Worm (Caenorhabditis elegans) whole organism, late embryonic: ENCODE results near the gene acl-5.

ENCODE experiments used
- C08G9.2 ChIP-seq: sonication (generic microtip); optimal IDR thresholded peaks from 2 replicates; lab custom pipeline; 2016; ENCODE audit warnings: mild to moderate bottlenecking, missing genetic modification characterization, moderate library complexity, missing compliant biosample characterization
- F13H6.1 ChIP-seq: sonication (generic microtip); optimal IDR thresholded peaks from 2 replicates; lab custom pipeline; 2016; ENCODE audit warnings: missing genetic modification characterization, missing compliant biosample characterization
- T23F11.4 ChIP-seq: fragments of 200-800 bp; sonication (Bioruptor generic); optimal IDR thresholded peaks from 2 replicates; lab custom pipeline; 2018; ENCODE audit warnings: mild to moderate bottlenecking, missing genetic modification characterization, missing compliant biosample characterization
- Y22D7AL.16 ChIP-seq: sonication (generic microtip); optimal IDR thresholded peaks from 2 replicates; lab custom pipeline; 2016; ENCODE audit warnings: missing genetic modification characterization, missing compliant biosample characterization
- ceh-18 ChIP-seq: sonication (generic microtip); optimal IDR thresholded peaks from 2 replicates; lab custom pipeline; 2016; ENCODE audit warnings: missing genetic modification characterization, missing compliant biosample characterization
- ceh-24 ChIP-seq: sonication (generic microtip); optimal IDR thresholded peaks from 2 replicates; lab custom pipeline; 2016; ENCODE audit warnings: mild to moderate bottlenecking, missing genetic modification characterization, missing compliant biosample characterization
- ceh-30 ChIP-seq: fragments of 150-350 bp; optimal IDR thresholded peaks from 2 replicates; lab custom pipeline; 2014; ENCODE audit warnings: missing biosample characterization, missing genetic modification characterization
- ceh-31 ChIP-seq: sonication (generic microtip); optimal IDR thresholded peaks from 2 replicates; lab custom pipeline; 2016; ENCODE audit warnings: missing genetic modification characterization, missing compliant biosample characterization
- ceh-34 ChIP-seq: sonication (generic microtip); optimal IDR thresholded peaks from 2 replicates; lab custom pipeline; 2016; ENCODE audit warnings: mild to moderate bottlenecking, missing genetic modification characterization, missing compliant biosample characterization
- ceh-48 ChIP-seq: sonication (generic microtip); optimal IDR thresholded peaks from 2 replicates; lab custom pipeline; 2016; ENCODE audit warnings: missing genetic modification characterization, inconsistent platforms, missing compliant biosample characterization
- che-1 ChIP-seq: sonication (generic microtip); optimal IDR thresholded peaks from 2 replicates; lab custom pipeline; 2016; ENCODE audit warnings: mild to moderate bottlenecking, missing genetic modification characterization, missing compliant biosample characterization
- dmd-4 ChIP-seq: sonication (generic microtip); optimal IDR thresholded peaks from 2 replicates; lab custom pipeline; 2016; ENCODE audit warnings: borderline replicate concordance, missing genetic modification characterization, missing compliant biosample characterization
- elt-2 ChIP-seq: sonication (generic microtip); optimal IDR thresholded peaks from 2 replicates; lab custom pipeline; 2016; ENCODE audit warnings: missing genetic modification reagents, missing genetic modification characterization, missing compliant biosample characterization
- ets-4 ChIP-seq: sonication (generic microtip); optimal IDR thresholded peaks from 2 replicates; lab custom pipeline; 2016; ENCODE audit warnings: missing genetic modification characterization, missing compliant biosample characterization
- eyg-1 ChIP-seq: sonication (generic microtip); optimal IDR thresholded peaks from 2 replicates; lab custom pipeline; 2016; ENCODE audit warnings: missing genotype, missing genetic modification characterization, missing compliant biosample characterization
- fax-1 ChIP-seq: sonication (generic microtip); optimal IDR thresholded peaks from 2 replicates; lab custom pipeline; 2016; ENCODE audit warnings: missing genotype, missing genetic modification characterization, missing compliant biosample characterization
- gmeb-2 ChIP-seq: sonication (generic microtip); optimal IDR thresholded peaks from 2 replicates; lab custom pipeline; 2016; ENCODE audit warnings: missing genetic modification characterization, inconsistent platforms, missing compliant biosample characterization
- hlh-13 ChIP-seq: fragments of 200-800 bp; sonication (Bioruptor generic); optimal IDR thresholded peaks from 2 replicates; lab custom pipeline; 2018; ENCODE audit warnings: mild to moderate bottlenecking, missing genetic modification characterization, missing compliant biosample characterization
- hlh-30 ChIP-seq: sonication (generic microtip); optimal IDR thresholded peaks from 2 replicates; lab custom pipeline; 2017; ENCODE audit warnings: antibody characterized with exemption, missing genetic modification characterization, missing compliant biosample characterization; ENCODE audit not compliant: insufficient read depth
- hlh-6 ChIP-seq: sonication (generic microtip); optimal IDR thresholded peaks from 2 replicates; lab custom pipeline; 2016; ENCODE audit warnings: missing genotype, missing genetic modification characterization, missing compliant biosample characterization
- nhr-232 ChIP-seq: sonication (generic microtip); optimal IDR thresholded peaks from 2 replicates; lab custom pipeline; 2016; ENCODE audit warnings: missing genetic modification characterization, missing compliant biosample characterization
- npax-4 ChIP-seq: sonication (generic microtip); optimal IDR thresholded peaks from 2 replicates; lab custom pipeline; 2016; ENCODE audit warnings: missing genetic modification characterization, missing compliant biosample characterization
- odd-2 ChIP-seq: sonication (generic microtip); optimal IDR thresholded peaks from 2 replicates; lab custom pipeline; 2017; ENCODE audit warnings: antibody characterized with exemption, mild to moderate bottlenecking, missing genetic modification characterization, missing compliant biosample characterization
- pag-3 ChIP-seq: sonication (generic microtip); optimal IDR thresholded peaks from 2 replicates; lab custom pipeline; 2016; ENCODE audit warnings: missing compliant biosample characterization, missing genetic modification characterization, borderline replicate concordance
- pqm-1 ChIP-seq: sonication (generic microtip); optimal IDR thresholded peaks from 2 replicates; lab custom pipeline; 2016; ENCODE audit warnings: missing genetic modification characterization, missing compliant biosample characterization
- pros-1 ChIP-seq: fragments of 150-350 bp; optimal IDR thresholded peaks from 2 replicates; lab custom pipeline; 2014; ENCODE audit warnings: missing biosample characterization, missing genetic modification reagents, missing genetic modification characterization
- ref-2 ChIP-seq: sonication (generic microtip); optimal IDR thresholded peaks from 2 replicates; lab custom pipeline; 2016; ENCODE audit warnings: missing genetic modification characterization, missing compliant biosample characterization
- rnt-1 ChIP-seq: sonication (generic microtip); optimal IDR thresholded peaks from 2 replicates; lab custom pipeline; 2016; ENCODE audit warnings: missing genetic modification characterization, missing compliant biosample characterization
- sdc-2 ChIP-seq: sonication (generic microtip); optimal IDR thresholded peaks from 2 replicates; lab custom pipeline; 2016; ENCODE audit warnings: missing genotype, missing genetic modification characterization, missing compliant biosample characterization
- unc-42 ChIP-seq: sonication (generic microtip); optimal IDR thresholded peaks from 2 replicates; lab custom pipeline; 2016; ENCODE audit warnings: missing genotype, missing genetic modification characterization, missing compliant biosample characterization
- unc-86 ChIP-seq: sonication (generic microtip); optimal IDR thresholded peaks from 2 replicates; lab custom pipeline; 2016; ENCODE audit warnings: missing genetic modification characterization, missing compliant biosample characterization

Gene acl-5

DNA sequence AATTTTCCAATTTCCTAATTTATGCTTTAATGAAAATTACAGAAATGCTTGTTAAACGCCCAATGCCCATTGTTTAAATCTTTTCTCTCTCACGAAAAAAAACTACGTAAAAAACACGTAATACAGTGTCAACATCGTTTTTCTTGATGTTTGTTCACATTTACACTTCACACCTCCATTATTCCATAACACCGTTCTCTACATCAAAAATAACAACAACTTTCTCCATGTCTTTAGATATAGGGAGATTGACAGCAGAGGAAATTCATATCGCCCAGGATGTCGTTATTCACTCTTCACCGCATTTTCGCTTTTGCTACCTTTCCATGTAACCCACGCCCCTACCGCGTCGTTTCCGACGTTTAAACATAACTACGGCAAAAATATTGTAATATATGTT lies 30.8 kb upstream of the acl-5 start, which contains the start of gene efhc-1:
Gene efhc-1, plus strand, starts transcription at position 301 of the 400 bp plus-strand sequence.
- TF ChIP-seq ceh-48 (tag; lab: Kevin White, UChicago) = no peak

DNA sequence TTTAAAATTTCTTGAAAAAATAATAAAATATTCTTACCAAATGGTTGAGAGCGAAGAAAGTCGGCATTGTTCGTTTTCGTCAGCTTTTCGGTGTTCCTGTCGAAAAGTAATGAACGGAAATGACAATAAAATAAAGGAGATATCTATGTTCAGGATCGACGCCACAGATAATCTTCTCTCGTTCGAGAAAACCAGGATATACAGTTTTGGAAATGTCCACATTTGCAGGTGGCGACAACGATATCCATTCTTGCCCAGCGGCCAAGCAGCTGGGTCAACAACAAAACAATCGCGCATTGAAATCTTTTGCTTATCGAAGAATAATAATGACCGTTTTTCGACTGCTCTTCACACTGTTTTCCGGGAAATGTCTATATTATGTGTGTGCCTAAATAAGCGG lies 28.4 kb upstream of the acl-5 start, which contains the start of gene R07E3.7:
Gene R07E3.7, minus strand, starts transcription at position 101 of the 400 bp plus-strand sequence.
- TF ChIP-seq pqm-1 (tag; lab: Kevin White, UChicago) (no peak), unc-42 (tag; lab: Kevin White, UChicago) (no peak), ceh-34 (no peak), pros-1 (no peak), hlh-30 (tag; lab: Kevin White, UChicago) (no peak), ceh-24 (tag; lab: Kevin White, UChicago) (no peak), Y22D7AL.16 (tag; lab: Kevin White, UChicago) (no peak)

DNA sequence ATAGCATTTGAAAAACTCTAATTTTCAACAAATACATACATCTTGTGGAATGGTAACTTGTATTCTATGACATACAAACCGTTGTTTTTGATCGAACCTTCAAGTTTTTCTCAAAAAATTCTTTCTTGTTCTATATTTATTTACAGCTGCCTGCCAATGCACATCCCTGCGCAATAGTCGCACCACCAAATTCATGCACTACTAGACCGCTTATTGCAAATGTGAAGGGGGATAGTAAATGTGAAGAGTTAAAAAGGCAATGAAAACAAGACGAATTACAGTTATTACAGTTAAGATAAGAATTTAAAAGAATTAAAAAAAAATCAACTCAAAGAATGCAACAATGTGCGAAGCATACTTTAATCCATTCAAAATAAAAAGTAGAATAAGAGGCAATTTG lies 26.6 kb upstream of the acl-5 start:
- no peak for TF ChIP-seq npax-4
- TF ChIP-seq sdc-2 (tag; lab: Kevin White, UChicago) = peak; percentile 92

DNA sequence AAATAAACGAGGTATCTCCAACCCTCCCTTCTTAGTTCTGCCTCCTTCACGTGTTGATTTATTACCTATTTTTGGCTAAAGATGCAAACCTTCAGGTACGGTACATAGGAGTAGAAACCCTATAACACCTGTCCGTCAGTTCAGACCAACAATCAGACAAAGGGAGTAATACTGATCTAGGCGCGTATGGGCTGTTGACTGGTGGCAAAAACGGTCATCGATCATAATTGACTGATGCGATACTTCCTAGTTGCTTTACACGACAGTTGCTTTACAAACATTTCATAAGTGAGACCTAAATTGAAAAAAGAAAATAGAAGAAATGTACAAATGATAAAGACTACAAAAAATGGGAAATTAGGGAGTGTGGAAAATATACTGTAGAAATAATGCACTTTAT lies 22.9 kb upstream of the acl-5 start:
- no peak for TF ChIP-seq eyg-1 (tag; lab: Kevin White, UChicago)
- TF ChIP-seq unc-86 (tag; lab: Kevin White, UChicago) = no peak
- TF ChIP-seq hlh-13 (GFP tag; lab: Kevin White, UChicago) = no peak
- no peak for TF ChIP-seq che-1 (tag; lab: Kevin White, UChicago)
- no peak for TF ChIP-seq T23F11.4 (GFP tag; lab: Kevin White, UChicago)
- no peak for TF ChIP-seq ceh-18
- no peak for TF ChIP-seq ets-4 (tag; lab: Kevin White, UChicago)
- TF ChIP-seq rnt-1 (tag; lab: Kevin White, UChicago) = no peak
- no peak for TF ChIP-seq C08G9.2

DNA sequence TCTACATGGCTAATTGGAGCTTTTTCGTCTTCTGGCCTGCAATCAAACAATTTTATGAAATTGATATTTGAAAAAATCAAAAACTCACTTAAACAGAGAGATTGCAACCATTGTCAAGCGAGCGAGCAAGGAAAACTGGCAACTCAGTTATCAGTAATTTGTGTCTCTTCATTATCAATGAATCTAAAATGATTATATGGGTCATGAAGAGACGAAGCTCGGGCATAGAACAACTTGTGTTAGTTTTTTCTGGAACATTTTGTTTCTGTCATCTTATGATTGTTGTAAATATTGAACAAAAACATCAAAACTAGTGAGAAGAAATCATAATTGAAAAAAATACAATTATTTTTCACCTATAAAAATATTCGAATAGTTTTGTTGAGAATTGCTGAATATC lies 13.7 kb upstream of the acl-5 start, which contains the start of gene R07E3.1:
Gene R07E3.1, minus strand, starts transcription at position 176 of the 400 bp plus-strand sequence.
- TF ChIP-seq F13H6.1 (tag; lab: Kevin White, UChicago) (no peak), elt-2 (tag; lab: Kevin White, UChicago) (peak; percentile 67)

DNA sequence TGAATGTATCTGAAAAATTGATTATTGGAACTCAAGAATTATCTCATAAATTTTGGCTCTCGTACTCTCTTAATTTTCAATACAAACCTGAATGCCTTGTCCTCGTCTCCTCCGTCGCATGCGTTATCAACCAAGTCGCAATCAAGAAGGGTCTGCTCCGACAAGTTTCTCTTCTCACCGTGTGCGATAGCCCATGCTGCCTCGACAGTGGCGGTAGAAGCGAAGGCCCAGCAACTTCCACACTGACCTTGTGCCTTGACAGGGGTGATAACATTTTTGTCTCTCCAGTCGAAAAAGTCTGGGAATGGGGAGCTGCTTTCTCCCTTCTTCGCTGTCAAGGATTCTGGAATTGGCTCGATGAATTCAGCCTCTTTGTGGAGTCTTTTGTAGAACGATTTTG lies 12.8 kb upstream of the acl-5 start:
- TF ChIP-seq elt-2 (tag; lab: Kevin White, UChicago) = peak; percentile 54
- TF ChIP-seq dmd-4 = no peak

DNA sequence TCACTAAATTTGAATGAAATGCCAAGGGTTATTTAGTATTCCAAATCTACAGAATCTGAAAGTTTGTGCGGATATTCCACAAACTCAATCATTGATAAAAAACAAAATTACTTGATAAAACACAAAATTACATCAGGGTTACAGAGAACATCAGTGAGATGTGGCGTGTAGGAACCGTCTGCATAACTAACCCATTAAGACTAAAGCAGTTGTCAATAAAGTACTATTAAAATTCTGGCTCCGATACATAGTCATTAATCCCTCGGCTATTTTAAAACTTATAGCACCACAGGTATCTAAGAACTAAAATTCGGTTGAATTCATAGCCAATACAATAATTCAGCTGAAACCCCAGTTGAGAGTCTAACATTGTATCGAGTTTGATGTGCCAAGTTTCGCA lies 11.5 kb upstream of the acl-5 start:
- TF ChIP-seq ceh-30 (tag; lab: Kevin White, UChicago) (no peak), ets-4 (tag; lab: Kevin White, UChicago) (no peak), gmeb-2 (no peak), ref-2 (tag; lab: Kevin White, UChicago) (no peak), ceh-31 (no peak), pag-3 (no peak), hlh-6 (no peak), elt-2 (tag; lab: Kevin White, UChicago) (no peak), fax-1 (no peak), pqm-1 (tag; lab: Kevin White, UChicago) (no peak), nhr-232 (no peak), odd-2 (tag; lab: Kevin White, UChicago) (no peak), Y22D7AL.16 (tag; lab: Kevin White, UChicago) (no peak), ceh-34 (no peak), hlh-30 (tag; lab: Kevin White, UChicago) (no peak)
